Fruit fly (Drosophila melanogaster): ENCODE measurements around the gene HipHop.

DNA sequence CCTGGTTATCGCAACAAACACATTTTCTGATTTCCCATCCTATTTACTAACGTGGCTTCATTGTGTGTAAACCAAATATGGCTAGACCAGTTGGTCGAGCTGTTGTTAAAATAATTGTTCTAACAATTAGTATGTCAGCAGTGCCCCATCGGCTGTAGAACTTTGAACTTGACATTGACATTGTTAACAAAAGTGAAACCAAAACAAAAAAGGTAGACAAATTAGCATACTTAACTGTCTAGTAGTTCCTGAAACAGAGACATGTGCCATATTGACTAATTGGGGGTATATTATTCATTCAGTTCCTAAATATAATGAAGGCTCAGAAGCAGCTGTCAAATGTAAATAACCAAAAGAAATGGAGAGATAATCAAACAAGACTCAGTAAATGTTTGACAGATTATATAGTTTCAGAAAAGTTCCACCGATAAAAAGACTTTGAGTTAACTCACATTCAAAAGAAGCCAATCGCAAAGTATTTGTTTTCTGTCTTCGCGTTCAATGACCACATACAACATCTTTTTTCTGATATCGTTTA, 16.8 kb downstream of the HipHop start:
- TF ChIP-seq CG8478 (optimal IDR thresholded peaks at IDR 0.05) = no peak
- TF ChIP-seq CTCF (optimal IDR thresholded peaks at IDR 0.05) = no peak
